Worm (Caenorhabditis elegans) whole organism, late embryonic: ENCODE results near the gene srx-62.

Source experiments
- ama-1 ChIP-seq: fragments of 150-350 bp; optimal IDR thresholded peaks from 2 replicates; lab custom pipeline; 2014
- ceh-19 ChIP-seq: fragments of 200-800 bp; sonication (Bioruptor generic); optimal IDR thresholded peaks from 2 replicates; lab custom pipeline; 2018; ENCODE audit warnings: mild to moderate bottlenecking, missing genetic modification characterization, missing compliant biosample characterization
- ceh-9 ChIP-seq: sonication (generic microtip); optimal IDR thresholded peaks from 2 replicates; lab custom pipeline; 2016; ENCODE audit warnings: mild to moderate bottlenecking, missing genetic modification characterization, inconsistent platforms, missing compliant biosample characterization
- che-1 ChIP-seq: sonication (generic microtip); optimal IDR thresholded peaks from 2 replicates; lab custom pipeline; 2016; ENCODE audit warnings: mild to moderate bottlenecking, missing genetic modification characterization, missing compliant biosample characterization
- dmd-4 ChIP-seq: sonication (generic microtip); optimal IDR thresholded peaks from 2 replicates; lab custom pipeline; 2016; ENCODE audit warnings: borderline replicate concordance, missing genetic modification characterization, missing compliant biosample characterization
- elt-2 ChIP-seq: sonication (generic microtip); optimal IDR thresholded peaks from 2 replicates; lab custom pipeline; 2016; ENCODE audit warnings: missing genetic modification reagents, missing genetic modification characterization, missing compliant biosample characterization
- lin-11 ChIP-seq: fragments of 200-800 bp; sonication (Bioruptor generic); optimal IDR thresholded peaks from 2 replicates; lab custom pipeline; 2018; ENCODE audit warnings: mild to moderate bottlenecking, missing genetic modification characterization, missing compliant biosample characterization
- npax-4 ChIP-seq: sonication (generic microtip); optimal IDR thresholded peaks from 2 replicates; lab custom pipeline; 2016; ENCODE audit warnings: missing genetic modification characterization, missing compliant biosample characterization
- pha-4 ChIP-seq: fragments of 150-350 bp; optimal IDR thresholded peaks from 2 replicates; lab custom pipeline; 2018; ENCODE audit warnings: missing biosample characterization, missing genetic modification reagents, missing genetic modification characterization

DNA sequence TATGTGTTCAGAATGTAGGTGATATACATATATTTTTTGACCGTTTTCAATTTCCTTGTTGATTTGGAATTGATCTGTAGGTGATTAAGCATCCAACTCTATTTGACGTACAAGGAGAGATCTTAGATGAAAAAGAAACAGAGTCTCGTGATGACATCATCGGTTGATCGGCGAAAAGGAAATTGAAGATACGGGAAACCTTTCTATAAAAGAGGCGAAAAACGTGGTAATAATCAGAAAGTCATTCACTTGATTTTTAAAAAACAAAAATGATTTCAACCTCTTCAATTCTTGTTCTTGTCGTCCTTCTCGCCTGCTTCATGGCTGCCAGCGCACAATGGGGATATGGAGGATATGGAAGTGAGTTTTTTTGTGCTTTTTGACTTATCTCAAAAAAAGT, 11.6 kb downstream of the srx-62 start, which contains the start of gene nlp-29:
- no peak for TF ChIP-seq dmd-4
- TF ChIP-seq ceh-9 (tag; lab: Kevin White, UChicago) = no peak
- no peak for TF ChIP-seq pha-4 (tag; lab: Kevin White, UChicago)
- no peak for TF ChIP-seq ama-1
- TF ChIP-seq elt-2 = no peak
- TF ChIP-seq lin-11 (tag; lab: Kevin White, UChicago) = no peak
- TF ChIP-seq npax-4 (tag; lab: Kevin White, UChicago) = no peak
- no peak for TF ChIP-seq che-1
- no peak for TF ChIP-seq ceh-19
